Fruit fly (Drosophila melanogaster) whole organism, embryonic: ENCODE results near the gene HIP-R.

Experiments used
- Adf1 ChIP-seq: fragments of 200-800 bp; sonication (Bioruptor generic); IDR thresholded peaks from 2 replicates; pipeline ENCODE4 v1.3.6; 2022; ENCODE audit warnings: missing biosample characterization, missing genetic modification characterization
- Atf3 ChIP-seq: fragments of 200-800 bp; sonication (Bioruptor generic); optimal IDR thresholded peaks from 3 replicates; lab custom pipeline; 2016; ENCODE audit warnings: missing biosample characterization, missing genetic modification characterization
- Blimp-1 ChIP-seq: fragments of 200-800 bp; sonication (Bioruptor generic); optimal IDR thresholded peaks from 3 replicates; lab custom pipeline; 2018; ENCODE audit warnings: missing biosample characterization, missing genetic modification characterization, mild to moderate bottlenecking, moderate library complexity, missing genetic modification reagents
- CG10366 ChIP-seq: fragments of 200-800 bp; sonication (Bioruptor generic); IDR thresholded peaks from 2 replicates; pipeline ENCODE4 v1.3.6; 2022; ENCODE audit warnings: missing biosample characterization, missing genetic modification characterization
- CG11695 ChIP-seq: fragments of 200-800 bp; sonication (Bioruptor generic); IDR thresholded peaks from 3 replicates; pipeline ENCODE4 v1.3.6; 2022; ENCODE audit warnings: missing biosample characterization, missing genetic modification characterization
- CG12769 ChIP-seq: fragments of 200-800 bp; sonication (Bioruptor generic); optimal IDR thresholded peaks from 2 replicates; lab custom pipeline; 2019; ENCODE audit warnings: missing biosample characterization, mild to moderate bottlenecking, missing genetic modification characterization, moderate library complexity
- CG13287 ChIP-seq: fragments of 200-800 bp; sonication (Bioruptor generic); IDR thresholded peaks from 2 replicates; pipeline ENCODE4 v1.3.6; 2022; ENCODE audit warnings: missing biosample characterization, missing genetic modification characterization; ENCODE audit not compliant: partially characterized antibody
- CG1529 ChIP-seq: fragments of 200-800 bp; sonication (Bioruptor generic); optimal IDR thresholded peaks from 3 replicates; lab custom pipeline; 2018; ENCODE audit warnings: missing biosample characterization, missing genetic modification characterization
- CG17385 ChIP-seq: fragments of 200-800 bp; sonication (Bioruptor generic); optimal IDR thresholded peaks from 3 replicates; lab custom pipeline; 2018; ENCODE audit warnings: missing biosample characterization, mild to moderate bottlenecking, missing genetic modification characterization
- CG17829 ChIP-seq: fragments of 200-800 bp; optimal IDR thresholded peaks from 2 replicates; lab custom pipeline; 2019; ENCODE audit warnings: missing biosample characterization, mild to moderate bottlenecking, missing genetic modification characterization, moderate library complexity
- CG2712 ChIP-seq: fragments of 200-800 bp; optimal IDR thresholded peaks from 3 replicates; lab custom pipeline; 2019; ENCODE audit warnings: missing biosample characterization, mild to moderate bottlenecking, missing genetic modification characterization, moderate library complexity
- CG33557 ChIP-seq: fragments of 200-800 bp; sonication (Bioruptor generic); optimal IDR thresholded peaks from 2 replicates; lab custom pipeline; 2019; ENCODE audit warnings: missing biosample characterization, mild to moderate bottlenecking, missing genetic modification characterization, moderate library complexity
- CG42726 ChIP-seq: fragments of 200-800 bp; sonication (Bioruptor generic); IDR thresholded peaks from 2 replicates; pipeline ENCODE4 v1.3.6; 2022; ENCODE audit warnings: missing biosample characterization, missing genetic modification characterization; ENCODE audit not compliant: partially characterized antibody
- CG6654 ChIP-seq: fragments of 200-800 bp; sonication (Bioruptor generic); optimal IDR thresholded peaks from 2 replicates; lab custom pipeline; 2017; ENCODE audit warnings: missing biosample characterization, mild to moderate bottlenecking, missing genetic modification characterization
- CG7745 ChIP-seq: fragments of 200-800 bp; sonication (Bioruptor generic); optimal IDR thresholded peaks from 2 replicates; lab custom pipeline; 2018; ENCODE audit warnings: missing biosample characterization, mild to moderate bottlenecking, missing genetic modification characterization, moderate library complexity
- CG8290 ChIP-seq, 3 experiments: fragments of 200-800 bp; sonication (Bioruptor generic); optimal IDR thresholded peaks; 2 replicates each; lab custom pipeline; 2016 to 2019; ENCODE audit warnings: missing biosample characterization in 3 of 3, missing genetic modification characterization in 3 of 3, mild to moderate bottlenecking in 2 of 3, moderate library complexity in 1 of 3
- CG8924 ChIP-seq: fragments of 200-800 bp; optimal IDR thresholded peaks from 3 replicates; lab custom pipeline; 2019; ENCODE audit warnings: missing biosample characterization, mild to moderate bottlenecking, missing genetic modification characterization, moderate library complexity
- CG9437 ChIP-seq: fragments of 200-800 bp; sonication (Bioruptor generic); optimal IDR thresholded peaks from 2 replicates; lab custom pipeline; 2018; ENCODE audit warnings: missing biosample characterization, mild to moderate bottlenecking, missing genetic modification characterization
- ERR ChIP-seq: fragments of 200-800 bp; sonication (Bioruptor generic); optimal IDR thresholded peaks from 2 replicates; lab custom pipeline; 2016; ENCODE audit warnings: missing biosample characterization, missing genetic modification characterization
- HLH54F ChIP-seq: fragments of 200-800 bp; sonication (Bioruptor generic); optimal IDR thresholded peaks from 3 replicates; lab custom pipeline; 2016; ENCODE audit warnings: missing biosample characterization, missing genetic modification characterization
- Jarid2 ChIP-seq: fragments of 200-800 bp; sonication (Bioruptor generic); optimal IDR thresholded peaks from 3 replicates; lab custom pipeline; 2017; ENCODE audit warnings: mild to moderate bottlenecking, missing biosample characterization, missing genetic modification reagents, missing genetic modification characterization
- MTF-1 ChIP-seq: fragments of 200-800 bp; sonication (Bioruptor generic); optimal IDR thresholded peaks from 2 replicates; lab custom pipeline; 2018; ENCODE audit warnings: missing biosample characterization, mild to moderate bottlenecking, missing genetic modification characterization, borderline replicate concordance
- Med ChIP-seq: fragments of 200-800 bp; sonication (Bioruptor generic); peaks from one replicate; lab custom pipeline; 2016; ENCODE audit warnings: missing biosample characterization, missing genetic modification characterization, mild to moderate bottlenecking, inconsistent platforms, moderate library complexity
- Meics ChIP-seq: fragments of 200-800 bp; sonication (Bioruptor generic); optimal IDR thresholded peaks from 2 replicates; lab custom pipeline; 2017; ENCODE audit warnings: missing biosample characterization, mild to moderate bottlenecking, missing genetic modification characterization
- Sry-δ ChIP-seq: fragments of 200-800 bp; sonication (Bioruptor generic); optimal IDR thresholded peaks from 2 replicates; lab custom pipeline; 2016; ENCODE audit warnings: missing biosample characterization, missing genetic modification characterization
- Trl ChIP-seq, 3 experiments: fragments of >200 bp in 2 of 3; fragments of 200-800 bp in 1 of 3; sonication (Bioruptor generic) in 1 of 3; optimal IDR thresholded peaks; 2 replicates in 1 of 3; 3 replicates in 2 of 3; lab custom pipeline; 2016 to 2017; ENCODE audit warnings: missing biosample characterization in 1 of 3, missing genetic modification characterization in 1 of 3
- bbx ChIP-seq: fragments of 200-800 bp; sonication (Bioruptor generic); IDR thresholded peaks from 2 replicates; pipeline ENCODE4 v1.3.6; 2022; ENCODE audit warnings: missing biosample characterization, missing genetic modification characterization; ENCODE audit not compliant: partially characterized antibody
- cad ChIP-seq: fragments of >200 bp; optimal IDR thresholded peaks from 2 replicates; lab custom pipeline; 2017; ENCODE audit warnings: missing biosample characterization, missing genetic modification characterization
- crp ChIP-seq, 2 experiments: fragments of 200-800 bp; sonication (Bioruptor generic); optimal IDR thresholded peaks; 2 replicates in 1 of 2; 3 replicates in 1 of 2; lab custom pipeline; 2017; ENCODE audit warnings: missing biosample characterization in 2 of 2, missing genetic modification characterization in 2 of 2, mild to moderate bottlenecking in 1 of 2, moderate library complexity in 1 of 2
- en ChIP-seq: fragments of 200-800 bp; sonication (Bioruptor generic); optimal IDR thresholded peaks from 2 replicates; lab custom pipeline; 2016; ENCODE audit warnings: missing biosample characterization, missing genetic modification characterization
- exex ChIP-seq: fragments of 200-800 bp; sonication (Bioruptor generic); optimal IDR thresholded peaks from 4 replicates; lab custom pipeline; 2018; ENCODE audit warnings: missing biosample characterization, mild to moderate bottlenecking, missing genetic modification characterization, moderate library complexity
- ftz-f1 ChIP-seq: fragments of 200-800 bp; sonication (Bioruptor generic); optimal IDR thresholded peaks from 2 replicates; lab custom pipeline; 2016; ENCODE audit warnings: missing biosample characterization, missing genetic modification characterization
- maf-S ChIP-seq: fragments of 200-800 bp; sonication (Bioruptor generic); optimal IDR thresholded peaks from 2 replicates; lab custom pipeline; 2016; ENCODE audit warnings: missing biosample characterization, missing genetic modification characterization
- nerfin-2 ChIP-seq: fragments of 200-800 bp; sonication (Bioruptor generic); IDR thresholded peaks from 2 replicates; pipeline ENCODE4 v1.3.6; 2022; ENCODE audit warnings: missing biosample characterization, missing genetic modification characterization; ENCODE audit not compliant: partially characterized antibody
- oc ChIP-seq: fragments of 200-800 bp; sonication (Bioruptor generic); optimal IDR thresholded peaks from 2 replicates; lab custom pipeline; 2018; ENCODE audit warnings: missing biosample characterization, mild to moderate bottlenecking, missing genetic modification characterization, moderate library complexity
- pb ChIP-seq: fragments of 200-800 bp; sonication (Bioruptor generic); optimal IDR thresholded peaks from 3 replicates; lab custom pipeline; 2016; ENCODE audit warnings: missing biosample characterization, missing genetic modification characterization
- pros ChIP-seq: fragments of 200-800 bp; sonication (Bioruptor generic); optimal IDR thresholded peaks from 3 replicates; lab custom pipeline; 2019; ENCODE audit warnings: missing biosample characterization, mild to moderate bottlenecking, missing genetic modification characterization, moderate library complexity
- psq ChIP-seq: fragments of 200-800 bp; sonication (Bioruptor generic); optimal IDR thresholded peaks from 2 replicates; lab custom pipeline; 2017; ENCODE audit warnings: missing biosample characterization, missing genetic modification characterization
- sens ChIP-seq: fragments of 200-800 bp; sonication (Bioruptor generic); peaks from one replicate; lab custom pipeline; 2016; ENCODE audit warnings: missing biosample characterization, missing genetic modification characterization
- sim ChIP-seq: fragments of 200-800 bp; sonication (Bioruptor generic); IDR thresholded peaks from 2 replicates; pipeline ENCODE4 v1.3.6; 2022; ENCODE audit warnings: missing biosample characterization, missing genetic modification characterization
- sqz ChIP-seq: fragments of 200-800 bp; sonication (Bioruptor generic); optimal IDR thresholded peaks from 3 replicates; lab custom pipeline; 2018; ENCODE audit warnings: missing biosample characterization, mild to moderate bottlenecking, missing genetic modification characterization
- tll ChIP-seq, 2 experiments: fragments of 200-800 bp in 1 of 2; fragments of >200 bp in 1 of 2; sonication (Bioruptor generic) in 1 of 2; optimal IDR thresholded peaks; 2 replicates each; lab custom pipeline; 2017 to 2019; ENCODE audit warnings: missing biosample characterization in 2 of 2, missing genetic modification characterization in 2 of 2, mild to moderate bottlenecking in 1 of 2, moderate library complexity in 1 of 2
- trem ChIP-seq: fragments of 200-800 bp; optimal IDR thresholded peaks from 3 replicates; lab custom pipeline; 2019; ENCODE audit warnings: missing biosample characterization, mild to moderate bottlenecking, missing genetic modification characterization, moderate library complexity
- wek ChIP-seq: fragments of 200-800 bp; sonication (Bioruptor generic); optimal IDR thresholded peaks from 3 replicates; lab custom pipeline; 2018; ENCODE audit warnings: missing biosample characterization, mild to moderate bottlenecking, missing genetic modification characterization, moderate library complexity
- zf30C ChIP-seq: fragments of 200-800 bp; sonication (Bioruptor generic); optimal IDR thresholded peaks from 3 replicates; lab custom pipeline; 2018; ENCODE audit warnings: missing biosample characterization, mild to moderate bottlenecking, missing genetic modification characterization

Gene HIP-R

DNA sequence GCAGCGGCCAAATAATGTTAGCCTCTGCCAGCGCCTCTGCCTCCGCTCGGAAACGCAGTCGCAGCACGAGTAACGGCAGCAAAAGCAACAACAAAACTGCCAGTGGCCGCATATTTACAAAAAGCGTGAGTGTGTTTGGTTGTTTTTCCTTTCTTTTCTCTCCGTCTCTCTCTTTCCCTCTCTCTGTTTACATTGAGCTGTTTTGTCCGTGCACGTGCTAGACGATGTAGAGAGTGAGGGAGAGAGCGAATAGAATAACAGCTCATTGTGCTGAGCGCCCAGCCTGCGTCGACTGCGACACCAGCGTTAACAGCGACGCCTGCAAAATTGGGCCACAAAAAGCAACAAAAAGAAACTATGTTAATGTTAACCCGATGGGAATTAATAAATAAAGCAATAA is 12.5 kb upstream of the HIP-R start (continued):
- peak; percentile 80 for TF ChIP-seq MTF-1 (GFP tag; lab: Kevin White, UChicago)
- TF ChIP-seq CG11695, result peak; percentile 46; the same call in 1 of the 3 replicates
- TF ChIP-seq pb (GFP tag; lab: Kevin White, UChicago), result peak; percentile 35
- TF ChIP-seq cad (GFP tag; lab: Kevin White, UChicago), result peak; percentile 11
- no peak for TF ChIP-seq sim (GFP tag; lab: Robert Waterston, UW)
- peak; percentile 49 for TF ChIP-seq zf30C (GFP tag; lab: Kevin White, UChicago)

DNA sequence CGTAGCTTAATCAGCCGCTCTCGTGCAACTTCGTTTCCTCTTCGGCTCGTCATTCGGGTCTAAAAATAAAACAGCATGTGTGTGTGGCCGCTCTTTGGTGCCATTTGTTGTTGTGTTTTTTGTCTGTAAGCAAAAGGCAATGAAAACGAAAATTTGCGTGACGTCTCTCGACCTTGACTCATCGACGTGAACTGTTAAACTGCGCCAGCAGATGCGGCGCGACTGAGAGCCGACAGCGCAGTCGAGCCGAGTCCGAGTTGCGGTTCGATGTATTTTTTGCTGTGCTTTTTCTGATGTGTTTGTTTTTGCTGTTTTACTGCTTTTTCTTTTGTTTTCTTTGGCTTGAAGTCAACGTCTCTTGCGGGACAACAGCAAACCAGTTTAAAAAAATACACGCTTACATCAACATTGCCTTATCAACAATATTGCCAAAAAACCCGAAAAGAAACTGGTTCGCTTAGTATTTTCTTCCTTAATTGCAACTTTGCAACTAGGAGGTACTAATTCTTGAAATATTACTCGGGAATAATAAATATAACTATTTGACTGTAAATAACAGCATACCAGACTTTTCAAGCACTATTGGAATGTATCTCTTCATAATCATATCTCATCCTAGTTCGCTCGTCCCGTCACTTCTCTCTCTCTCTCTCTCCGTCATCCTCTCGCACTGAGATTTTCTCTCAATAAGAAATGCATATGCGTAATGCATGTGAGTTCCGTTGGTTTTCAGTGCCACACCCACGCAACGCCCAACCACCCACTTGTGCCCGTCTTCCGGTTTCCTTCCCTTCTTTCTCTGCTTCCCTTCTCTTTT is 11.4 kb upstream of the HIP-R start:
- TF ChIP-seq CG6654, result no peak
- no peak for TF ChIP-seq wek (GFP tag; lab: Kevin White, UChicago)
- peak; percentile 71 to 78 for TF ChIP-seq Trl (optimal IDR thresholded peaks at IDR 0.05; lab: Kevin White, UChicago)
- TF ChIP-seq Trl (GFP tag; optimal IDR thresholded peaks at IDR 0.05; lab: Kevin White, UChicago), result no peak
- no peak for TF ChIP-seq CG42726 (GFP tag; lab: Robert Waterston, UW)
- TF ChIP-seq CG17385 (GFP tag; lab: Kevin White, UChicago), result no peak
- TF ChIP-seq bbx, result peak; percentile 59
- TF ChIP-seq Sry-δ (GFP tag; lab: Kevin White, UChicago), result no peak
- peak in 1 of 2 experiments; percentile 96 for TF ChIP-seq tll (GFP tag; optimal IDR thresholded peaks at IDR 0.05; lab: Kevin White, UChicago)
- TF ChIP-seq CG17829 (tag; lab: Kevin White, UChicago), result peak; percentile 1
- peak; percentile 7 for TF ChIP-seq sens (GFP tag; lab: Kevin White, UChicago)
- TF ChIP-seq Jarid2 (GFP tag; lab: Kevin White, UChicago), result peak; percentile 26
- peak; percentile 11 for TF ChIP-seq exex (tag; lab: Kevin White, UChicago)
- no peak for TF ChIP-seq CG2712 (tag; lab: Kevin White, UChicago)
- TF ChIP-seq CG10366 (GFP tag; lab: Robert Waterston, UW), result no peak
- peak; percentile 59 for TF ChIP-seq CG8924 (tag; lab: Kevin White, UChicago)
- peak; percentile 33 for TF ChIP-seq CG12769 (tag; lab: Kevin White, UChicago)
- TF ChIP-seq en, result no peak
- no peak for TF ChIP-seq CG9437
- TF ChIP-seq pros (GFP tag; lab: Kevin White, UChicago), result peak; percentile 74
- no peak for TF ChIP-seq CG8290 (GFP tag; optimal IDR thresholded peaks at IDR 0.05; lab: Kevin White, UChicago)
- peak in 1 of 2 experiments; percentile 28 for TF ChIP-seq CG8290 (tag; optimal IDR thresholded peaks at IDR 0.05; lab: Kevin White, UChicago)
- no peak for TF ChIP-seq nerfin-2 (GFP tag; lab: Robert Waterston, UW)
- TF ChIP-seq Blimp-1 (GFP tag; lab: Kevin White, UChicago), result peak; percentile 97
- TF ChIP-seq crp (GFP tag; optimal IDR thresholded peaks at IDR 0.05; lab: Kevin White, UChicago), result peak in 1 of 2 experiments; percentile 2
- TF ChIP-seq Atf3 (GFP tag; lab: Kevin White, UChicago), result no peak
- peak; percentile 94 for TF ChIP-seq Adf1 (GFP tag; lab: Robert Waterston, UW)
- TF ChIP-seq psq (GFP tag; lab: Kevin White, UChicago), result peak; percentile 27
- no peak for TF ChIP-seq oc (tag; lab: Kevin White, UChicago)
- TF ChIP-seq CG7745 (tag; lab: Kevin White, UChicago), result peak; percentile 37
- TF ChIP-seq maf-S (GFP tag; lab: Kevin White, UChicago), result no peak
- no peak for TF ChIP-seq trem (tag; lab: Kevin White, UChicago)
- TF ChIP-seq Med (GFP tag; lab: Kevin White, UChicago), result peak; percentile 70
- peak; percentile 96 for TF ChIP-seq ftz-f1 (GFP tag; lab: Kevin White, UChicago)
- TF ChIP-seq sqz (GFP tag; lab: Kevin White, UChicago), result peak; percentile 89
- TF ChIP-seq Meics (GFP tag; lab: Kevin White, UChicago), result no peak
- peak; percentile 29; the same call in 1 of the 2 replicates for TF ChIP-seq CG13287 (GFP tag; lab: Robert Waterston, UW)
- TF ChIP-seq CG1529, result no peak
- no peak for TF ChIP-seq ERR (GFP tag; lab: Kevin White, UChicago)
- TF ChIP-seq HLH54F (GFP tag; lab: Kevin White, UChicago), result no peak
- peak; percentile 8 for TF ChIP-seq CG33557 (GFP tag; lab: Kevin White, UChicago)
